Worm (Caenorhabditis elegans) whole organism, L2 larva: Measurements from ENCODE around the gene mksr-1.
A peak's percentile ranks its signal among the peaks of the same experiment; 100 is the strongest.

Source experiments
- C34F6.9 ChIP-seq: fragments of 150-350 bp; optimal IDR thresholded peaks from 2 replicates; lab custom pipeline; 2014; ENCODE audit warnings: missing biosample characterization, missing genetic modification characterization
- F13H6.1 ChIP-seq: sonication (generic microtip); optimal IDR thresholded peaks from 2 replicates; lab custom pipeline; 2016; ENCODE audit warnings: missing genetic modification characterization, missing compliant biosample characterization
- R02D3.7 ChIP-seq: fragments of 150-350 bp; optimal IDR thresholded peaks from 2 replicates; lab custom pipeline; 2014; ENCODE audit warnings: missing biosample characterization, missing genetic modification characterization
- Y55F3AM.14 ChIP-seq: fragments of 200-800 bp; sonication (Bioruptor generic); optimal IDR thresholded peaks from 2 replicates; lab custom pipeline; 2018; ENCODE audit warnings: mild to moderate bottlenecking, missing genetic modification characterization, missing compliant biosample characterization
- ZK546.5 ChIP-seq: sonication (generic microtip); optimal IDR thresholded peaks from 2 replicates; lab custom pipeline; 2017; ENCODE audit warnings: missing biosample characterization, missing genetic modification characterization
- aly-2 ChIP-seq: fragments of 150-350 bp; optimal IDR thresholded peaks from 2 replicates; lab custom pipeline; 2014; ENCODE audit warnings: missing biosample characterization, missing genetic modification characterization
- blmp-1 ChIP-seq: sonication (generic microtip); optimal IDR thresholded peaks from 2 replicates; lab custom pipeline; 2017; ENCODE audit warnings: missing genetic modification characterization, mild to moderate bottlenecking, missing compliant biosample characterization, antibody characterized with exemption, moderate library complexity; ENCODE audit not compliant: insufficient read depth
- ceh-16 ChIP-seq: fragments of 150-350 bp; optimal IDR thresholded peaks from 2 replicates; lab custom pipeline; 2014; ENCODE audit warnings: missing biosample characterization, missing genetic modification characterization
- ceh-82 ChIP-seq: fragments of 150-350 bp; optimal IDR thresholded peaks from 2 replicates; lab custom pipeline; 2014; ENCODE audit warnings: missing biosample characterization, missing genetic modification characterization
- crh-2 ChIP-seq: sonication (generic microtip); optimal IDR thresholded peaks from 2 replicates; lab custom pipeline; 2017; ENCODE audit warnings: missing biosample characterization, missing genetic modification characterization
- dmd-4 ChIP-seq: sonication (generic microtip); optimal IDR thresholded peaks from 2 replicates; lab custom pipeline; 2017; ENCODE audit warnings: missing biosample characterization, missing genetic modification characterization
- egl-27 ChIP-seq: sonication (generic microtip); optimal IDR thresholded peaks from 3 replicates; lab custom pipeline; 2017; ENCODE audit warnings: missing biosample characterization, missing genetic modification reagents, missing genetic modification characterization
- elt-1 ChIP-seq: fragments of 150-350 bp; optimal IDR thresholded peaks from 2 replicates; lab custom pipeline; 2014; ENCODE audit warnings: missing biosample characterization, missing genetic modification characterization
- elt-3 ChIP-seq: sonication (generic microtip); optimal IDR thresholded peaks from 2 replicates; lab custom pipeline; 2017; ENCODE audit warnings: missing biosample characterization, missing genetic modification characterization
- gmeb-1 ChIP-seq: fragments of 150-350 bp; optimal IDR thresholded peaks from 2 replicates; lab custom pipeline; 2014; ENCODE audit warnings: missing biosample characterization, missing genetic modification characterization
- lin-11 ChIP-seq: fragments of 150-350 bp; sonication (generic microtip); optimal IDR thresholded peaks from 2 replicates; lab custom pipeline; 2014; ENCODE audit warnings: missing biosample characterization, missing genetic modification characterization, inconsistent platforms, mixed read lengths
- lin-39 ChIP-seq: fragments of 150-350 bp; optimal IDR thresholded peaks from 2 replicates; lab custom pipeline; 2014; ENCODE audit warnings: missing biosample characterization, missing genetic modification reagents, missing genetic modification characterization
- lsy-2 ChIP-seq, 2 experiments: fragments of 150-350 bp in 1 of 2; sonication (generic microtip) in 1 of 2; optimal IDR thresholded peaks; 2 replicates each; lab custom pipeline; 2014 to 2017; ENCODE audit warnings: missing biosample characterization in 2 of 2, missing genetic modification characterization in 2 of 2
- mab-5 ChIP-seq: fragments of 150-350 bp; optimal IDR thresholded peaks from 2 replicates; lab custom pipeline; 2014; ENCODE audit warnings: missing biosample characterization, missing genetic modification characterization
- mbf-1 ChIP-seq: sonication (generic microtip); optimal IDR thresholded peaks from 2 replicates; lab custom pipeline; 2017; ENCODE audit warnings: missing biosample characterization, missing genetic modification characterization
- mdl-1 ChIP-seq, 2 experiments: fragments of 150-350 bp in 1 of 2; sonication (generic microtip) in 1 of 2; optimal IDR thresholded peaks; 2 replicates each; lab custom pipeline; 2017; ENCODE audit warnings: missing biosample characterization in 2 of 2, missing genetic modification characterization in 2 of 2
- nhr-10 ChIP-seq: sonication (generic microtip); optimal IDR thresholded peaks from 2 replicates; lab custom pipeline; 2017; ENCODE audit warnings: missing biosample characterization, missing genetic modification characterization
- nhr-12 ChIP-seq: fragments of 150-350 bp; optimal IDR thresholded peaks from 2 replicates; lab custom pipeline; 2014; ENCODE audit warnings: missing biosample characterization, missing genetic modification characterization
- nhr-129 ChIP-seq: fragments of 150-350 bp; optimal IDR thresholded peaks from 2 replicates; lab custom pipeline; 2014; ENCODE audit warnings: missing biosample characterization, missing genetic modification characterization
- nhr-21 ChIP-seq: fragments of 150-350 bp; optimal IDR thresholded peaks from 2 replicates; lab custom pipeline; 2014; ENCODE audit warnings: missing biosample characterization, missing genetic modification characterization
- nhr-25 ChIP-seq: fragments of 150-350 bp; sonication (generic microtip); optimal IDR thresholded peaks from 3 replicates; lab custom pipeline; 2014; ENCODE audit warnings: missing biosample characterization, missing genetic modification characterization
- nhr-6 ChIP-seq: fragments of 150-350 bp; optimal IDR thresholded peaks from 2 replicates; lab custom pipeline; 2014; ENCODE audit warnings: missing biosample characterization, missing genetic modification characterization
- nhr-77 ChIP-seq: fragments of 150-350 bp; optimal IDR thresholded peaks from 2 replicates; lab custom pipeline; 2014; ENCODE audit warnings: missing biosample characterization, missing genetic modification characterization
- peb-1 ChIP-seq: fragments of 150-350 bp; optimal IDR thresholded peaks from 2 replicates; lab custom pipeline; 2014; ENCODE audit warnings: missing biosample characterization, missing genetic modification characterization
- sem-4 ChIP-seq: fragments of 150-350 bp; optimal IDR thresholded peaks from 2 replicates; lab custom pipeline; 2014; ENCODE audit warnings: missing biosample characterization, missing genetic modification reagents, missing genetic modification characterization
- skn-1 ChIP-seq: sonication (generic microtip); optimal IDR thresholded peaks from 2 replicates; lab custom pipeline; 2017; ENCODE audit warnings: missing biosample characterization, missing genetic modification characterization
- sma-3 ChIP-seq: sonication (generic microtip); optimal IDR thresholded peaks from 2 replicates; lab custom pipeline; 2016; ENCODE audit warnings: missing genetic modification reagents, missing genetic modification characterization, missing compliant biosample characterization
- sma-9 ChIP-seq, 2 experiments: fragments of 150-350 bp in 1 of 2; sonication (generic microtip) in 1 of 2; optimal IDR thresholded peaks; 2 replicates each; lab custom pipeline; 2014 to 2016; ENCODE audit warnings: missing genetic modification characterization in 2 of 2, mild to moderate bottlenecking in 1 of 2, missing biosample characterization in 1 of 2, missing compliant biosample characterization in 1 of 2, missing genetic modification reagents in 1 of 2, moderate library complexity in 1 of 2
- snpc-4 ChIP-seq: fragments of 150-350 bp; optimal IDR thresholded peaks from 2 replicates; lab custom pipeline; 2014; ENCODE audit warnings: missing biosample characterization, missing genetic modification characterization
- unc-39 ChIP-seq: fragments of 150-350 bp; optimal IDR thresholded peaks from 2 replicates; lab custom pipeline; 2014; ENCODE audit warnings: missing biosample characterization, missing genetic modification characterization
- unc-55 ChIP-seq: fragments of 150-350 bp; sonication (generic microtip); optimal IDR thresholded peaks from 3 replicates; lab custom pipeline; 2014; ENCODE audit warnings: missing biosample characterization, missing genetic modification reagents, missing genetic modification characterization
- unc-62 ChIP-seq: fragments of 150-350 bp; optimal IDR thresholded peaks from 2 replicates; lab custom pipeline; 2014; ENCODE audit warnings: missing biosample characterization, missing genetic modification reagents, missing genetic modification characterization
- ztf-11 ChIP-seq: sonication (generic microtip); optimal IDR thresholded peaks from 2 replicates; lab custom pipeline; 2017; ENCODE audit warnings: missing biosample characterization, missing genetic modification characterization

Gene mksr-1

ce11 chrX:1089676-1090075 is 20.7 kb upstream of the mksr-1 start:
- TF ChIP-seq nhr-10 (tag; lab: Kevin White, UChicago): no peak
- TF ChIP-seq snpc-4 (tag; lab: Kevin White, UChicago): no peak
- no peak for TF ChIP-seq aly-2
- no peak for TF ChIP-seq C34F6.9 (tag; lab: Kevin White, UChicago)
- TF ChIP-seq nhr-21 (tag; lab: Kevin White, UChicago): no peak
- TF ChIP-seq skn-1 (tag; lab: Kevin White, UChicago): no peak
- no peak for TF ChIP-seq ceh-82 (tag; lab: Kevin White, UChicago)
- no peak for TF ChIP-seq lin-11 (tag; lab: Kevin White, UChicago)
- TF ChIP-seq elt-1: no peak
- TF ChIP-seq lsy-2 (tag; optimal IDR thresholded peaks at IDR 0.05; lab: Kevin White, UChicago): no peak
- no peak for TF ChIP-seq unc-62 (GFP tag; lab: Kevin White, UChicago)
- no peak for TF ChIP-seq elt-3 (tag; lab: Kevin White, UChicago)
- TF ChIP-seq mab-5 (tag; lab: Kevin White, UChicago): no peak
- no peak for TF ChIP-seq nhr-12 (tag; lab: Kevin White, UChicago)
- TF ChIP-seq blmp-1 (tag; lab: Kevin White, UChicago): no peak
- TF ChIP-seq lin-39: no peak
- TF ChIP-seq ZK546.5 (tag; lab: Kevin White, UChicago): no peak

ce11 chrX:1089133-1089532 is 20.2 kb upstream of the mksr-1 start:
- TF ChIP-seq nhr-12 (tag; lab: Kevin White, UChicago) (no peak), nhr-21 (tag; lab: Kevin White, UChicago) (no peak), mab-5 (tag; lab: Kevin White, UChicago) (no peak), peb-1 (no peak), F13H6.1 (tag; lab: Kevin White, UChicago) (no peak), ceh-82 (tag; lab: Kevin White, UChicago) (no peak), mbf-1 (tag; lab: Kevin White, UChicago) (no peak), ztf-11 (no peak), mdl-1 (tag; optimal IDR thresholded peaks at IDR 0.05; lab: Kevin White, UChicago) (no peak), ZK546.5 (tag; lab: Kevin White, UChicago) (no peak), sma-3 (GFP tag; lab: Kevin White, UChicago) (no peak), lsy-2 (tag; optimal IDR thresholded peaks at IDR 0.05; lab: Kevin White, UChicago) (no peak), nhr-6 (tag; lab: Kevin White, UChicago) (no peak), nhr-129 (no peak), R02D3.7 (tag; lab: Kevin White, UChicago) (no peak), dmd-4 (tag; lab: Kevin White, UChicago) (no peak), sem-4 (no peak), crh-2 (tag; lab: Kevin White, UChicago) (no peak), lin-39 (no peak)

- TF ChIP-seq unc-62 (GFP tag; lab: Kevin White, UChicago) (no peak), ceh-16 (tag; lab: Kevin White, UChicago) (no peak), snpc-4 (tag; lab: Kevin White, UChicago) (no peak), nhr-10 (tag; lab: Kevin White, UChicago) (no peak), aly-2 (no peak), unc-55 (GFP tag; lab: Kevin White, UChicago) (no peak), sem-4 (no peak)
Measured at ce11 chrX:1088048-1088447, 19.1 kb upstream of the mksr-1 start, which contains the start of gene rei-2. Gene rei-2 (minus strand): TSS chrX:1088148.

- TF ChIP-seq sma-3 (GFP tag; lab: Kevin White, UChicago) (no peak), sma-9 (GFP tag; optimal IDR thresholded peaks at IDR 0.05; lab: Kevin White, UChicago) (peak; percentile 6), sma-9 (tag; optimal IDR thresholded peaks at IDR 0.05; lab: Kevin White, UChicago) (no peak), nhr-12 (tag; lab: Kevin White, UChicago) (no peak), nhr-25 (tag; lab: Kevin White, UChicago) (peak; percentile 57), nhr-77 (no peak), nhr-21 (tag; lab: Kevin White, UChicago) (no peak), ceh-16 (tag; lab: Kevin White, UChicago) (no peak), unc-55 (GFP tag; lab: Kevin White, UChicago) (peak; percentile 9), egl-27 (tag; lab: Kevin White, UChicago) (no peak), sem-4 (peak; percentile 13), aly-2 (no peak), F13H6.1 (tag; lab: Kevin White, UChicago) (no peak), lin-39 (no peak), R02D3.7 (tag; lab: Kevin White, UChicago) (no peak), unc-39 (tag; lab: Kevin White, UChicago) (no peak), gmeb-1 (no peak), Y55F3AM.14 (no peak)
Measured at ce11 chrX:1086406-1086897, 17.5 kb upstream of the mksr-1 start.
